Worm (Caenorhabditis elegans) whole organism, L4/young adult: ENCODE measurements around the gene Y37A1B.4.

Source experiments
- W03F9.2 ChIP-seq: fragments of 150-350 bp; optimal IDR thresholded peaks from 2 replicates; lab custom pipeline; 2014; ENCODE audit warnings: missing biosample characterization, missing genetic modification characterization
- dao-5 ChIP-seq: sonication (generic microtip); optimal IDR thresholded peaks from 2 replicates; lab custom pipeline; 2016; ENCODE audit warnings: missing genotype, missing genetic modification characterization, moderate library complexity, missing compliant biosample characterization
- him-1 ChIP-seq: sonication (generic microtip); optimal IDR thresholded peaks from 2 replicates; lab custom pipeline; 2016; ENCODE audit warnings: missing genotype, missing genetic modification reagents, missing genetic modification characterization, missing compliant biosample characterization

ce11 chrIV:14033752-14034570, 26.6 kb downstream of the Y37A1B.4 start:
- TF ChIP-seq W03F9.2 (tag; lab: Kevin White, UChicago) (no peak), him-1 (peak; percentile 84), dao-5 (tag; lab: Kevin White, UChicago) (no peak)
